Worm (Caenorhabditis elegans) whole organism, late embryonic: ENCODE measurements around the gene R13A5.15.
"Not testable (repeated sequence)": the region's sequence is repeated elsewhere in the genome, so short reads cannot be mapped to it uniquely, and the experiment has no call there.

Source experiments
- C38D4.7 ChIP-seq: fragments of 200-800 bp; sonication (Bioruptor generic); optimal IDR thresholded peaks from 2 replicates; lab custom pipeline; 2018; ENCODE audit warnings: mild to moderate bottlenecking, missing genetic modification characterization, moderate library complexity, missing compliant biosample characterization
- F13H6.1 ChIP-seq: sonication (generic microtip); optimal IDR thresholded peaks from 2 replicates; lab custom pipeline; 2016; ENCODE audit warnings: missing genetic modification characterization, missing compliant biosample characterization
- K09A11.1 ChIP-seq: sonication (generic microtip); optimal IDR thresholded peaks from 2 replicates; lab custom pipeline; 2017; ENCODE audit warnings: antibody characterized with exemption, mild to moderate bottlenecking, missing genetic modification characterization, missing compliant biosample characterization; ENCODE audit not compliant: insufficient read depth
- T23F11.4 ChIP-seq: fragments of 200-800 bp; sonication (Bioruptor generic); optimal IDR thresholded peaks from 2 replicates; lab custom pipeline; 2018; ENCODE audit warnings: mild to moderate bottlenecking, missing genetic modification characterization, missing compliant biosample characterization
- ahr-1 ChIP-seq: sonication (generic microtip); optimal IDR thresholded peaks from 2 replicates; lab custom pipeline; 2016; ENCODE audit warnings: missing genetic modification characterization, missing compliant biosample characterization
- ama-1 ChIP-seq: fragments of 150-350 bp; optimal IDR thresholded peaks from 2 replicates; lab custom pipeline; 2014
- ceh-19 ChIP-seq: fragments of 200-800 bp; sonication (Bioruptor generic); optimal IDR thresholded peaks from 2 replicates; lab custom pipeline; 2018; ENCODE audit warnings: mild to moderate bottlenecking, missing genetic modification characterization, missing compliant biosample characterization
- ceh-22 ChIP-seq: sonication (generic microtip); optimal IDR thresholded peaks from 2 replicates; lab custom pipeline; 2017; ENCODE audit warnings: missing biosample characterization, missing genetic modification characterization
- ceh-30 ChIP-seq: fragments of 150-350 bp; optimal IDR thresholded peaks from 2 replicates; lab custom pipeline; 2014; ENCODE audit warnings: missing biosample characterization, missing genetic modification characterization
- ceh-31 ChIP-seq: sonication (generic microtip); optimal IDR thresholded peaks from 2 replicates; lab custom pipeline; 2016; ENCODE audit warnings: missing genetic modification characterization, missing compliant biosample characterization
- ceh-34 ChIP-seq: sonication (generic microtip); optimal IDR thresholded peaks from 2 replicates; lab custom pipeline; 2016; ENCODE audit warnings: mild to moderate bottlenecking, missing genetic modification characterization, missing compliant biosample characterization
- ceh-45 ChIP-seq: fragments of 200-800 bp; sonication (Bioruptor generic); IDR thresholded peaks from 2 replicates; pipeline ENCODE4 v1.3.6; 2022; ENCODE audit warnings: missing genetic modification reagents, missing genetic modification characterization, missing compliant biosample characterization
- dve-1 ChIP-seq: sonication (generic microtip); optimal IDR thresholded peaks from 2 replicates; lab custom pipeline; 2017; ENCODE audit warnings: antibody characterized with exemption, mild to moderate bottlenecking, missing genetic modification characterization, missing compliant biosample characterization
- elt-2 ChIP-seq: sonication (generic microtip); optimal IDR thresholded peaks from 2 replicates; lab custom pipeline; 2016; ENCODE audit warnings: missing genetic modification reagents, missing genetic modification characterization, missing compliant biosample characterization
- eyg-1 ChIP-seq: sonication (generic microtip); optimal IDR thresholded peaks from 2 replicates; lab custom pipeline; 2016; ENCODE audit warnings: missing genotype, missing genetic modification characterization, missing compliant biosample characterization
- lin-11 ChIP-seq: fragments of 200-800 bp; sonication (Bioruptor generic); optimal IDR thresholded peaks from 2 replicates; lab custom pipeline; 2018; ENCODE audit warnings: mild to moderate bottlenecking, missing genetic modification characterization, missing compliant biosample characterization
- madf-2 ChIP-seq: sonication (generic microtip); optimal IDR thresholded peaks from 2 replicates; lab custom pipeline; 2017; ENCODE audit warnings: missing genetic modification characterization, missing compliant biosample characterization
- nhr-232 ChIP-seq: sonication (generic microtip); optimal IDR thresholded peaks from 2 replicates; lab custom pipeline; 2016; ENCODE audit warnings: missing genetic modification characterization, missing compliant biosample characterization
- pat-9 ChIP-seq: fragments of 200-800 bp; sonication (Bioruptor generic); optimal IDR thresholded peaks from 2 replicates; lab custom pipeline; 2018; ENCODE audit warnings: mild to moderate bottlenecking, missing genetic modification characterization, moderate library complexity, missing compliant biosample characterization
- pax-1 ChIP-seq: fragments of 150-350 bp; optimal IDR thresholded peaks from 2 replicates; lab custom pipeline; 2014; ENCODE audit warnings: missing biosample characterization, missing genetic modification characterization
- pha-2 ChIP-seq: sonication (generic microtip); optimal IDR thresholded peaks from 2 replicates; lab custom pipeline; 2017; ENCODE audit warnings: mild to moderate bottlenecking, missing genetic modification characterization, missing compliant biosample characterization
- rnt-1 ChIP-seq: sonication (generic microtip); optimal IDR thresholded peaks from 2 replicates; lab custom pipeline; 2016; ENCODE audit warnings: missing genetic modification characterization, missing compliant biosample characterization
- sox-4 ChIP-seq: sonication (generic microtip); optimal IDR thresholded peaks from 2 replicates; lab custom pipeline; 2017; ENCODE audit warnings: mild to moderate bottlenecking, missing genetic modification characterization, inconsistent platforms, missing compliant biosample characterization
- syd-9 ChIP-seq: sonication (generic microtip); optimal IDR thresholded peaks from 2 replicates; lab custom pipeline; 2016; ENCODE audit warnings: mild to moderate bottlenecking, missing genetic modification characterization, moderate library complexity, missing compliant biosample characterization
- tbx-2 ChIP-seq: sonication (generic microtip); optimal IDR thresholded peaks from 2 replicates; lab custom pipeline; 2016; ENCODE audit warnings: missing genetic modification characterization, missing compliant biosample characterization
- ttx-3 ChIP-seq: sonication (generic microtip); optimal IDR thresholded peaks from 2 replicates; lab custom pipeline; 2016; ENCODE audit warnings: missing genetic modification reagents, missing genetic modification characterization, missing compliant biosample characterization
- unc-42 ChIP-seq: sonication (generic microtip); optimal IDR thresholded peaks from 2 replicates; lab custom pipeline; 2016; ENCODE audit warnings: missing genotype, missing genetic modification characterization, missing compliant biosample characterization
- unc-55 ChIP-seq: sonication (generic microtip); optimal IDR thresholded peaks from 2 replicates; lab custom pipeline; 2017; ENCODE audit warnings: missing biosample characterization, missing genetic modification reagents, missing genetic modification characterization
- zip-5 ChIP-seq: sonication (generic microtip); optimal IDR thresholded peaks from 2 replicates; lab custom pipeline; 2016; ENCODE audit warnings: missing genetic modification characterization, missing compliant biosample characterization

The R13A5.15 gene

ce11 chrIII:7614530-7614929, 26.4 kb upstream of the R13A5.15 start, which contains the start of gene T04A6.2:
Gene T04A6.2 (plus strand): TSS chrIII:7614830.
- no peak for TF ChIP-seq K09A11.1 (tag; lab: Kevin White, UChicago)
- no peak for TF ChIP-seq ahr-1 (tag; lab: Kevin White, UChicago)
- no peak for TF ChIP-seq ceh-31 (tag; lab: Kevin White, UChicago)
- no peak for TF ChIP-seq madf-2 (tag; lab: Kevin White, UChicago)
- TF ChIP-seq ttx-3 (tag; lab: Kevin White, UChicago): no peak
- no peak for TF ChIP-seq T23F11.4 (GFP tag; lab: Kevin White, UChicago)
- TF ChIP-seq ceh-19: no peak
- TF ChIP-seq lin-11 (tag; lab: Kevin White, UChicago): no peak
- no peak for TF ChIP-seq rnt-1 (tag; lab: Kevin White, UChicago)
- no peak for TF ChIP-seq nhr-232 (tag; lab: Kevin White, UChicago)
- no peak for TF ChIP-seq C38D4.7 (GFP tag; lab: Kevin White, UChicago)
- TF ChIP-seq pha-2 (tag; lab: Kevin White, UChicago): no peak
- no peak for TF ChIP-seq syd-9 (tag; lab: Kevin White, UChicago)
- TF ChIP-seq ama-1 (lab: Kevin White, UChicago): no peak
- no peak for TF ChIP-seq ceh-30 (tag; lab: Kevin White, UChicago)

ce11 chrIII:7609168-7609567, 21.1 kb upstream of the R13A5.15 start, which contains the start of gene nsph-4.3:
Gene nsph-4.3 (minus strand): TSS chrIII:7609268.
- TF ChIP-seq K09A11.1 (tag; lab: Kevin White, UChicago) (no peak), tbx-2 (tag; lab: Kevin White, UChicago) (no peak), unc-42 (tag; lab: Kevin White, UChicago) (no peak), eyg-1 (tag; lab: Kevin White, UChicago) (no peak), F13H6.1 (tag; lab: Kevin White, UChicago) (no peak), elt-2 (tag; lab: Kevin White, UChicago) (no peak), pat-9 (tag; lab: Kevin White, UChicago) (no peak), madf-2 (tag; lab: Kevin White, UChicago) (no peak), ceh-34 (no peak), pax-1 (tag; lab: Kevin White, UChicago) (no peak), ceh-45 (GFP tag; lab: Robert Waterston, UW) (no peak), zip-5 (tag; lab: Kevin White, UChicago) (no peak), T23F11.4 (GFP tag; lab: Kevin White, UChicago) (no peak), rnt-1 (tag; lab: Kevin White, UChicago) (no peak), ceh-22 (tag; lab: Kevin White, UChicago) (no peak)

- TF ChIP-seq syd-9 (tag; lab: Kevin White, UChicago) (no peak), K09A11.1 (tag; lab: Kevin White, UChicago) (no peak), eyg-1 (tag; lab: Kevin White, UChicago) (no peak), ceh-34 (no peak)
- TF ChIP-seq, all 69 proteins: peak for 0
These were observed 20.1 kb upstream of the R13A5.15 start, which contains the start of gene T04A6.3 for ce11 chrIII:7608223-7608622. Gene T04A6.3 (minus strand): TSS chrIII:7608323.

- not testable (repeated sequence) for TF ChIP-seq F13H6.1 (tag; lab: Kevin White, UChicago); unc-55 (GFP tag; lab: Kevin White, UChicago); sox-4
These were observed 6.4 kb upstream of the R13A5.15 start, which contains the start of gene Y80D4G.2 for ce11 chrIII:7594482-7594881. Gene Y80D4G.2 (minus strand): TSS chrIII:7594582.

- TF ChIP-seq ahr-1 (tag; lab: Kevin White, UChicago) (no peak), unc-42 (tag; lab: Kevin White, UChicago) (peak; percentile 19), dve-1 (tag; lab: Kevin White, UChicago) (peak; percentile 99)
These were observed 5.3 kb upstream of the R13A5.15 start, which contains the start of gene R13A5.11 for ce11 chrIII:7593285-7593928. Gene R13A5.11 (minus strand): TSS chrIII:7593335.
